Worm (Caenorhabditis elegans) whole organism, L4 larva: ENCODE measurements around the gene citk-2.

Experiments used
- F10B5.3 ChIP-seq: sonication (generic microtip); optimal IDR thresholded peaks from 2 replicates; lab custom pipeline; 2016; ENCODE audit warnings: mild to moderate bottlenecking, missing genetic modification characterization, missing compliant biosample characterization
- R02D3.7 ChIP-seq: fragments of 150-350 bp; sonication (generic microtip); optimal IDR thresholded peaks from 3 replicates; lab custom pipeline; 2014; ENCODE audit warnings: missing biosample characterization, missing genetic modification characterization
- T20F7.1 ChIP-seq: fragments of 200-800 bp; sonication (Bioruptor generic); optimal IDR thresholded peaks from 2 replicates; lab custom pipeline; 2018; ENCODE audit warnings: mild to moderate bottlenecking, missing genetic modification characterization, missing compliant biosample characterization
- T26A8.4 ChIP-seq: fragments of 200-800 bp; sonication (Bioruptor generic); IDR thresholded peaks from 2 replicates; pipeline ENCODE4 v1.3.6; 2022; ENCODE audit warnings: missing genetic modification characterization, missing compliant biosample characterization
- Y5F2A.4 ChIP-seq: fragments of 200-800 bp; sonication (Bioruptor generic); optimal IDR thresholded peaks from 2 replicates; lab custom pipeline; 2018; ENCODE audit warnings: mild to moderate bottlenecking, missing genetic modification characterization, missing compliant biosample characterization
- ZK546.5 ChIP-seq, 2 experiments: sonication (generic microtip); optimal IDR thresholded peaks; 2 replicates each; lab custom pipeline; 2017; ENCODE audit warnings: missing biosample characterization in 2 of 2, missing genetic modification characterization in 2 of 2
- aha-1 ChIP-seq: fragments of 150-350 bp; peaks from one replicate; lab custom pipeline; 2014; ENCODE audit warnings: missing biosample characterization, missing genetic modification characterization
- cey-2 ChIP-seq: sonication (generic microtip); optimal IDR thresholded peaks from 3 replicates; lab custom pipeline; 2017; ENCODE audit warnings: missing genetic modification characterization, mild to moderate bottlenecking, missing compliant biosample characterization, antibody characterized with exemption, borderline replicate concordance; ENCODE audit not compliant: insufficient read depth
- daf-16 ChIP-seq, 3 experiments: sonication (generic microtip); optimal IDR thresholded peaks; 2 replicates each; lab custom pipeline; 2016 to 2017; ENCODE audit warnings: missing genetic modification characterization in 3 of 3, missing genetic modification reagents in 3 of 3, mild to moderate bottlenecking in 2 of 3, missing compliant biosample characterization in 2 of 3, missing biosample characterization in 1 of 3, moderate library complexity in 1 of 3
- dmd-6 ChIP-seq: fragments of 200-800 bp; sonication (Bioruptor generic); IDR thresholded peaks from 2 replicates; pipeline ENCODE4 v1.3.6; 2022; ENCODE audit warnings: missing genetic modification reagents, missing genetic modification characterization, missing compliant biosample characterization
- duxl-1 ChIP-seq: sonication (generic microtip); optimal IDR thresholded peaks from 2 replicates; lab custom pipeline; 2016; ENCODE audit warnings: mild to moderate bottlenecking, missing genetic modification characterization, moderate library complexity, missing compliant biosample characterization; ENCODE audit not compliant: poor library complexity
- dve-1 ChIP-seq: sonication (generic microtip); optimal IDR thresholded peaks from 2 replicates; lab custom pipeline; 2017; ENCODE audit warnings: antibody characterized with exemption, mild to moderate bottlenecking, missing genetic modification characterization, missing compliant biosample characterization; ENCODE audit not compliant: insufficient read depth
- egl-27 ChIP-seq: sonication (generic microtip); optimal IDR thresholded peaks from 3 replicates; lab custom pipeline; 2017; ENCODE audit warnings: missing biosample characterization, missing genetic modification reagents, missing genetic modification characterization
- gei-8 ChIP-seq: fragments of 200-800 bp; sonication (Bioruptor generic); optimal IDR thresholded peaks from 2 replicates; lab custom pipeline; 2018; ENCODE audit warnings: mild to moderate bottlenecking, missing genetic modification characterization, missing compliant biosample characterization
- hlh-11 ChIP-seq: fragments of 200-800 bp; sonication (Bioruptor generic); optimal IDR thresholded peaks from 2 replicates; lab custom pipeline; 2018; ENCODE audit warnings: mild to moderate bottlenecking, missing genetic modification characterization, missing compliant biosample characterization
- hlh-30 ChIP-seq: sonication (generic microtip); optimal IDR thresholded peaks from 2 replicates; lab custom pipeline; 2017; ENCODE audit warnings: antibody characterized with exemption, mild to moderate bottlenecking, missing genetic modification characterization, missing compliant biosample characterization; ENCODE audit not compliant: insufficient read depth
- lin-1 ChIP-seq: fragments of 200-800 bp; sonication (Bioruptor generic); IDR thresholded peaks from 2 replicates; pipeline ENCODE4 v1.3.6; 2022; ENCODE audit warnings: missing genetic modification reagents, missing genetic modification characterization, missing compliant biosample characterization
- lsy-2 ChIP-seq, 2 experiments: fragments of 150-350 bp in 1 of 2; sonication (generic microtip) in 1 of 2; optimal IDR thresholded peaks; 2 replicates each; lab custom pipeline; 2014 to 2017; ENCODE audit warnings: missing biosample characterization in 2 of 2, missing genetic modification characterization in 2 of 2
- madf-9 ChIP-seq: fragments of 200-800 bp; sonication (Bioruptor generic); conservative IDR thresholded peaks from 2 replicates; pipeline ENCODE4 v1.3.6; 2022; ENCODE audit warnings: missing genetic modification reagents, missing genetic modification characterization, missing compliant biosample characterization
- mdl-1 ChIP-seq, 2 experiments: fragments of 150-350 bp in 1 of 2; sonication (generic microtip) in 1 of 2; optimal IDR thresholded peaks; 2 replicates each; lab custom pipeline; 2014 to 2017; ENCODE audit warnings: missing biosample characterization in 2 of 2, missing genetic modification characterization in 2 of 2
- mep-1 ChIP-seq: fragments of 150-350 bp; sonication (generic microtip); optimal IDR thresholded peaks from 3 replicates; lab custom pipeline; 2014; ENCODE audit warnings: missing biosample characterization, missing genetic modification characterization
- mxl-2 ChIP-seq: fragments of 200-800 bp; sonication (Bioruptor generic); conservative IDR thresholded peaks from 2 replicates; pipeline ENCODE4 v1.3.6; 2022; ENCODE audit warnings: missing genetic modification reagents, missing genetic modification characterization, missing compliant biosample characterization
- mxl-3 ChIP-seq: fragments of 200-800 bp; sonication (Bioruptor generic); optimal IDR thresholded peaks from 2 replicates; lab custom pipeline; 2018; ENCODE audit warnings: mild to moderate bottlenecking, missing genetic modification characterization, missing compliant biosample characterization
- nhr-10 ChIP-seq: fragments of 150-350 bp; optimal IDR thresholded peaks from 2 replicates; lab custom pipeline; 2014; ENCODE audit warnings: missing biosample characterization, missing genetic modification characterization
- nhr-11 ChIP-seq: fragments of 150-350 bp; optimal IDR thresholded peaks from 2 replicates; lab custom pipeline; 2014; ENCODE audit warnings: missing biosample characterization, missing genetic modification characterization
- nhr-25 ChIP-seq: sonication (generic microtip); optimal IDR thresholded peaks from 2 replicates; lab custom pipeline; 2017; ENCODE audit warnings: missing genetic modification characterization, mild to moderate bottlenecking, missing compliant biosample characterization, antibody characterized with exemption, moderate library complexity, borderline replicate concordance; ENCODE audit not compliant: insufficient read depth
- nhr-28 ChIP-seq: fragments of 150-350 bp; optimal IDR thresholded peaks from 2 replicates; lab custom pipeline; 2014; ENCODE audit warnings: missing biosample characterization, missing genetic modification characterization
- nhr-48 ChIP-seq: sonication (generic microtip); optimal IDR thresholded peaks from 2 replicates; lab custom pipeline; 2016; ENCODE audit warnings: mild to moderate bottlenecking, missing genetic modification characterization, missing compliant biosample characterization
- nhr-76 ChIP-seq: fragments of 150-350 bp; optimal IDR thresholded peaks from 2 replicates; lab custom pipeline; 2014; ENCODE audit warnings: missing biosample characterization, missing genetic modification characterization
- nhr-77 ChIP-seq: fragments of 150-350 bp; optimal IDR thresholded peaks from 2 replicates; lab custom pipeline; 2014; ENCODE audit warnings: missing biosample characterization, missing genetic modification characterization
- php-3 ChIP-seq: fragments of 200-800 bp; sonication (Bioruptor generic); IDR thresholded peaks from 2 replicates; pipeline ENCODE4 v1.3.6; 2022; ENCODE audit warnings: missing genetic modification reagents, missing genetic modification characterization, missing compliant biosample characterization
- pqm-1 ChIP-seq: sonication (generic microtip); optimal IDR thresholded peaks from 2 replicates; lab custom pipeline; 2017; ENCODE audit warnings: missing biosample characterization, missing genetic modification characterization
- snpc-4 ChIP-seq: fragments of 150-350 bp; optimal IDR thresholded peaks from 2 replicates; lab custom pipeline; 2014; ENCODE audit warnings: missing biosample characterization, missing genetic modification characterization
- tra-1 ChIP-seq: fragments of 200-800 bp; sonication (Bioruptor generic); IDR thresholded peaks from 2 replicates; pipeline ENCODE4 v1.3.6; 2022; ENCODE audit warnings: missing genetic modification reagents, missing genetic modification characterization, missing compliant biosample characterization
- unc-62 ChIP-seq, 3 experiments: fragments of 150-350 bp in 1 of 3; sonication (generic microtip); optimal IDR thresholded peaks in 2 of 3; peaks in 1 of 3; 1 replicate in 1 of 3; 2 replicates in 2 of 3; lab custom pipeline; 2014 to 2017; ENCODE audit warnings: missing biosample characterization in 3 of 3, missing genetic modification characterization in 3 of 3, missing genetic modification reagents in 3 of 3, missing genotype in 1 of 3

The citk-2 gene

ce11 chrII:5016977-5017585 is 17.8 kb downstream of the citk-2 start (continued):
- TF ChIP-seq ZK546.5 (tag; optimal IDR thresholded peaks at IDR 0.05; lab: Kevin White, UChicago) (peak in 1 of 2 experiments; percentile 20), nhr-77 (tag; lab: Kevin White, UChicago) (no peak), duxl-1 (tag; lab: Kevin White, UChicago) (peak; percentile 12), T26A8.4 (GFP tag; lab: Robert Waterston, UW) (peak; percentile 49; the same call in 1 of the 2 replicates), tra-1 (0 out of 2 replicates have a peak, but pooled peaks have one; percentile 3)
- TF ChIP-seq, all 104 proteins: peak for 35

- TF ChIP-seq gei-8 (no peak), unc-62 (GFP tag; optimal IDR thresholded peaks at IDR 0.05 in 1 of 2; lab: Kevin White, UChicago) (peak in 1 of 2 experiments; percentile 77), unc-62 (tag; optimal IDR thresholded peaks at IDR 0.05; lab: Kevin White, UChicago) (no peak), madf-9 (no peak), hlh-30 (tag; lab: Kevin White, UChicago) (no peak), F10B5.3 (tag; lab: Kevin White, UChicago) (no peak), R02D3.7 (tag; lab: Kevin White, UChicago) (no peak), nhr-10 (tag; lab: Kevin White, UChicago) (no peak), aha-1 (tag; lab: Kevin White, UChicago) (peak; percentile 24), egl-27 (tag; lab: Kevin White, UChicago) (no peak)
Observed at ce11 chrII:5018578-5018977, 19.3 kb downstream of the citk-2 start.

DNA sequence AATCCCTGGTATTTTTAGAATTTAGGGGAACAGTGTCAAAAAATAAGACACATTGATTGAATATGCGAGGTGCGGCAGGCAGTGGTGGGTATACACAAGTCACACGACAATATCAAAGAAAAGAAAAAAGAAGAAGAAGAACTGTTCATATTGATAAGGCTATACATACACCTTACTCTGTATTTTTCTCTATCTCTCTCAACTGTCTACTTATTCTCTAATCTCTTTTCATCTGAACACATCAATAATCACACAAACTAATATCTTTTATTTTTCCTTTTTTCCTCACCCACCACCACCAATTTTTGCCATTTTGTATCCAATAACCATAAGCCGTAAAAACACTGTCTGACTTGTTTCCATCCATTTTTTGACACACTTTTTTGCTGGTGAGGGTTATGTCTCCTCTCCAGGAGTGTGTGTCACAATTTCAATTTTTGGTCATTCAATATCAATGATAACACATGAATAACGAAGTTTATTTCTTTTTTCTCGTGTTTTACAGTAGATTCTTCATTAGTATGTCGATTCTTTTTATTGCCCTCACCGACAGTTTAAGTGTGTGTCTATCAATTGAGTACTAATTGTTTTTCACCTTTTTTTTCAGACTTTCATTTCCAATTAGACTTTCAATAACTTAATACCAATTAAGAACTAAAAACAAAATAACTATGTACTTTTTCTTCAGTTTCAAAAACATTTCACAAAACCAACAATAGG is 20.2 kb downstream of the citk-2 start:
- peak; percentile 65 for TF ChIP-seq T20F7.1 (GFP tag; lab: Kevin White, UChicago)
- TF ChIP-seq hlh-30 (tag; lab: Kevin White, UChicago), result peak; percentile 62
- TF ChIP-seq nhr-10 (tag; lab: Kevin White, UChicago), result peak; percentile 60
- no peak for TF ChIP-seq nhr-11
- peak in 1 of 2 experiments; percentile 42 for TF ChIP-seq mdl-1 (tag; optimal IDR thresholded peaks at IDR 0.05; lab: Kevin White, UChicago)
- peak; percentile 17 for TF ChIP-seq nhr-25 (tag; lab: Kevin White, UChicago)
- peak in 1 of 2 experiments; percentile 25 for TF ChIP-seq lsy-2 (tag; optimal IDR thresholded peaks at IDR 0.05; lab: Kevin White, UChicago)
- peak; percentile 44 for TF ChIP-seq pqm-1
- TF ChIP-seq daf-16 (GFP tag; optimal IDR thresholded peaks at IDR 0.05; lab: Kevin White, UChicago), result no peak
- peak; percentile 53 for TF ChIP-seq daf-16 (tag; optimal IDR thresholded peaks at IDR 0.05; lab: Kevin White, UChicago)
- TF ChIP-seq snpc-4 (tag; lab: Kevin White, UChicago), result no peak
- TF ChIP-seq dve-1 (tag; lab: Kevin White, UChicago), result peak; percentile 83
- TF ChIP-seq mep-1 (tag; lab: Kevin White, UChicago), result peak; percentile 42
- TF ChIP-seq dmd-6, result peak; percentile 81
- TF ChIP-seq mxl-2, result no peak
- peak; percentile 54; the same call in 1 of the 2 replicates for TF ChIP-seq lin-1 (GFP tag; lab: Robert Waterston, UW)
- peak; percentile 4 for TF ChIP-seq nhr-76 (tag; lab: Kevin White, UChicago)
- TF ChIP-seq nhr-28 (tag; lab: Kevin White, UChicago), result peak; percentile 83
- TF ChIP-seq hlh-11, result peak; percentile 82
- peak in 1 of 2 experiments; percentile 88 for TF ChIP-seq unc-62 (GFP tag; optimal IDR thresholded peaks at IDR 0.05 in 1 of 2; lab: Kevin White, UChicago)
- TF ChIP-seq unc-62 (tag; optimal IDR thresholded peaks at IDR 0.05; lab: Kevin White, UChicago), result no peak
- peak; percentile 25 for TF ChIP-seq nhr-48 (tag; lab: Kevin White, UChicago)
- TF ChIP-seq mxl-3, result peak; percentile 9
- peak; percentile 82 for TF ChIP-seq php-3 (GFP tag; lab: Robert Waterston, UW)
- TF ChIP-seq cey-2 (tag; lab: Kevin White, UChicago), result peak; percentile 32
- no peak for TF ChIP-seq Y5F2A.4 (GFP tag; lab: Kevin White, UChicago)
- TF ChIP-seq duxl-1 (tag; lab: Kevin White, UChicago), result no peak
